Worm (Caenorhabditis elegans): ENCODE data around the gene pho-5.

Gene pho-5

ce11 chrIII:7314927-7315547 lies 29.4 kb upstream of the pho-5 start, which contains the start of gene nspg-6:
Gene nspg-6 (minus strand): TSS chrIII:7314977.
- TF ChIP-seq ceh-28 (tag; optimal IDR thresholded peaks at IDR 0.05) (no peak), lin-15B (tag; optimal IDR thresholded peaks at IDR 0.05) (no peak), skn-1 (tag; optimal IDR thresholded peaks at IDR 0.05) (no peak), nhr-28 (tag; optimal IDR thresholded peaks at IDR 0.05) (no peak), nhr-11 (tag; optimal IDR thresholded peaks at IDR 0.05) (no peak), fkh-10 (GFP tag; optimal IDR thresholded peaks at IDR 0.05) (no peak), elt-2 (tag; optimal IDR thresholded peaks at IDR 0.05) (peak; percentile 81), pqm-1 (tag; optimal IDR thresholded peaks at IDR 0.05) (peak; percentile 48), elt-3 (tag; optimal IDR thresholded peaks at IDR 0.05) (no peak), fos-1 (tag; optimal IDR thresholded peaks at IDR 0.05) (no peak), nhr-76 (tag; optimal IDR thresholded peaks at IDR 0.05) (no peak), mml-1 (tag; optimal IDR thresholded peaks at IDR 0.05) (no peak)

- no peak for TF ChIP-seq daf-12 (tag; optimal IDR thresholded peaks at IDR 0.05)
- TF ChIP-seq nhr-12 (tag; optimal IDR thresholded peaks at IDR 0.05), result no peak
- no peak for TF ChIP-seq lsy-12 (tag; optimal IDR thresholded peaks at IDR 0.05)
- TF ChIP-seq elt-1 (tag; optimal IDR thresholded peaks at IDR 0.05), result no peak
- TF ChIP-seq R02D3.7 (tag; optimal IDR thresholded peaks at IDR 0.05), result no peak
- no peak for TF ChIP-seq snpc-4 (tag; optimal IDR thresholded peaks at IDR 0.05)
- no peak for TF ChIP-seq nhr-77 (tag; optimal IDR thresholded peaks at IDR 0.05)
- no peak for TF ChIP-seq ztf-11 (tag; optimal IDR thresholded peaks at IDR 0.05)
- TF ChIP-seq elt-2 (tag; optimal IDR thresholded peaks at IDR 0.05), result no peak
- no peak for TF ChIP-seq nhr-11 (tag; optimal IDR thresholded peaks at IDR 0.05)
- no peak for TF ChIP-seq eor-1 (tag; optimal IDR thresholded peaks at IDR 0.05)
- TF ChIP-seq nhr-67 (tag; optimal IDR thresholded peaks at IDR 0.05), result no peak
- no peak for TF ChIP-seq ztf-4 (tag; optimal IDR thresholded peaks at IDR 0.05)
- TF ChIP-seq ceh-28 (tag; optimal IDR thresholded peaks at IDR 0.05), result no peak
- no peak for TF ChIP-seq mml-1 (tag; optimal IDR thresholded peaks at IDR 0.05)
- TF ChIP-seq lin-39 (tag; optimal IDR thresholded peaks at IDR 0.05), result no peak
- TF ChIP-seq nhr-25 (tag; optimal IDR thresholded peaks at IDR 0.05), result no peak
These were observed 28.8 kb upstream of the pho-5 start for ce11 chrIII:7314473-7314872.

ce11 chrIII:7310662-7311340 lies 25.1 kb upstream of the pho-5 start, which contains the start of the genes F56C9.6 and F56C9.3:
Gene F56C9.6 (minus strand): TSS chrIII:7310773.
Gene F56C9.3 (plus strand): TSS chrIII:7311290.
- TF ChIP-seq nhr-23 (tag; optimal IDR thresholded peaks at IDR 0.05) (no peak), ceh-9 (tag; optimal IDR thresholded peaks at IDR 0.05) (no peak), elt-3 (tag; optimal IDR thresholded peaks at IDR 0.05) (no peak), lin-39 (tag; optimal IDR thresholded peaks at IDR 0.05) (no peak), ama-1 (optimal IDR thresholded peaks at IDR 0.05) (no peak), fkh-2 (tag; optimal IDR thresholded peaks at IDR 0.05) (no peak), R02D3.7 (tag; optimal IDR thresholded peaks at IDR 0.05) (no peak), ceh-82 (tag; optimal IDR thresholded peaks at IDR 0.05) (no peak), nhr-11 (tag; optimal IDR thresholded peaks at IDR 0.05) (no peak), nhr-77 (tag; optimal IDR thresholded peaks at IDR 0.05) (no peak), pha-4 (tag; optimal IDR thresholded peaks at IDR 0.05) (no peak), nhr-76 (tag; optimal IDR thresholded peaks at IDR 0.05) (no peak), tbx-2 (tag; optimal IDR thresholded peaks at IDR 0.05) (no peak), egl-27 (tag; optimal IDR thresholded peaks at IDR 0.05) (no peak), hmg-11 (tag; optimal IDR thresholded peaks at IDR 0.05) (no peak), nhr-43 (tag; optimal IDR thresholded peaks at IDR 0.05; ENCODE audit: poor library complexity, severe bottlenecking) (no peak), elt-1 (tag; optimal IDR thresholded peaks at IDR 0.05) (no peak), egl-5 (tag; optimal IDR thresholded peaks at IDR 0.05) (no peak)

DNA sequence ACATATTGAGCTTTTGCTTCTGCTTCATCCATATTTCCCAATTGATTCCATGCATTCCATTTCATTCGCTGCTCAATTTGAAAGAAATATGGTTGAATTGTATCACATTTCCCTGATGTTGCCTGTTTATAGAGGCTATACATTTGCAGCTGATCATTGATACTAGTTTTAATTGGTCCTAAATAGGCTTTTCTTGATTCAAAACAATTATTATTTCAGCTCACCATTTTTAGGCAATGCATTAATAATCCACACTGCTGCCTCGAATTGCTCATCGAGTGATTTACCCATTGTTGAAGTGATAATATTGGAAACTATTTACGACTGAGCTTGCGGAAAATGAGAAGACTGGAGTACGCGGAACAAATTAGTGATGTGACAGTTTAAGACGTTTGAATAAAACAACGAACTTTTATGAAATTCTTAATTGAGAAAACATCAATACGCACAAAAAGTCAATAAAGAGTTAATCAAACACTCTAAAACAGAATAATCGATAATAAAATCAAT lies 23.0 kb upstream of the pho-5 start, which contains the start of gene acbp-4:
Gene acbp-4 (minus strand): TSS at position 510 of the 510 bp plus-strand sequence.
- peak; percentile 32 for TF ChIP-seq ceh-28 (tag; optimal IDR thresholded peaks at IDR 0.05)
- TF ChIP-seq ZK546.5 (tag; optimal IDR thresholded peaks at IDR 0.05), result no peak
